Worm (Caenorhabditis elegans): ENCODE results near the gene C50B6.1.

DNA sequence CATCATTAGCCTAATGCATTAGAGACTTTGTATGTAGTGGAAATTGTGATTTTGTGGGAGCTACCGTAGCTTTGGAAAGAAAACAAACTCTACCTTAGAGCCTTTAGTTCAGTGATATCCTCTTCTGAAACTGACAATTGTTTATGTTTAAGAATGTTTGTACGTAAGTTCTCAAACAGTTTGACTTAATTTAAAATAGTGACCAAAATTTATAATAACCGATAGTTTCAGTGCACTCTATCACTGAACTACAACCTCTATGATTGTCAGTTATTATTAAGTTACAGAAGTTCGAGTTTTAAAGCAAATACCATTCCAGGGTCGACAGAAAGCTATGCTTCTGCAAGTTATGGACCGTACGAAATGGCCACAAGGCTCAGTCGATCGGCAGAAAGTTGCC, at the start of gene C50B6.1:
- no peak for TF ChIP-seq W03F9.2 (tag; optimal IDR thresholded peaks at IDR 0.05)
- no peak for TF ChIP-seq him-1 (tag; optimal IDR thresholded peaks at IDR 0.05)
